Worm (Caenorhabditis elegans): ENCODE measurements around the gene K08E3.2.

- TF ChIP-seq zag-1 (tag; optimal IDR thresholded peaks at IDR 0.05) (no peak), nhr-237 (tag; optimal IDR thresholded peaks at IDR 0.05) (no peak), fkh-10 (GFP tag; optimal IDR thresholded peaks at IDR 0.05) (no peak), unc-62 (GFP tag; optimal IDR thresholded peaks at IDR 0.05) (no peak), elt-3 (tag; optimal IDR thresholded peaks at IDR 0.05) (no peak), sea-2 (GFP tag; optimal IDR thresholded peaks at IDR 0.05) (no peak), skn-1 (tag; optimal IDR thresholded peaks at IDR 0.05) (no peak), nfya-1 (tag; optimal IDR thresholded peaks at IDR 0.05; ENCODE audit: insufficient read depth) (no peak), egl-5 (tag; optimal IDR thresholded peaks at IDR 0.05) (no peak), nhr-77 (tag; optimal IDR thresholded peaks at IDR 0.05) (no peak)
Measured at ce11 chrIII:13735008-13735407, 13.5 kb downstream of the K08E3.2 start, which contains the start of gene W06F12.3.

Measured in whole organism, L3 larva.